Fruit fly (Drosophila melanogaster) whole organism, embryonic: ENCODE data around the gene Tsc1.

Experiments used
- Antp ChIP-seq: fragments of 200-800 bp; sonication (Bioruptor generic); optimal IDR thresholded peaks from 3 replicates; lab custom pipeline; 2016; ENCODE audit warnings: missing biosample characterization, missing genetic modification characterization
- Awh ChIP-seq: fragments of 200-800 bp; sonication (Bioruptor generic); IDR thresholded peaks from 2 replicates; pipeline ENCODE4, ENCODE4 v1.3.6; 2022; ENCODE audit warnings: missing biosample characterization, missing genetic modification characterization
- BEAF-32 ChIP-seq: fragments of 200-800 bp; sonication (Bioruptor generic); optimal IDR thresholded peaks from 3 replicates; lab custom pipeline; 2017; ENCODE audit warnings: missing biosample characterization, missing genetic modification characterization, mild to moderate bottlenecking, moderate library complexity, missing genetic modification reagents
- Bgb ChIP-seq: fragments of 200-800 bp; sonication (Bioruptor generic); IDR thresholded peaks from 2 replicates; pipeline ENCODE4 v1.3.6; 2022; ENCODE audit warnings: missing biosample characterization, missing genetic modification characterization; ENCODE audit not compliant: partially characterized antibody
- CG10959 ChIP-seq: fragments of 200-800 bp; sonication (Bioruptor generic); IDR thresholded peaks from 2 replicates; pipeline ENCODE4 v1.3.6; 2022; ENCODE audit warnings: missing biosample characterization, missing genetic modification characterization
- CG14860 ChIP-seq: fragments of 200-800 bp; sonication (Bioruptor generic); IDR thresholded peaks from 3 replicates; pipeline ENCODE4 v1.3.6; 2022; ENCODE audit warnings: missing biosample characterization, missing genetic modification characterization; ENCODE audit not compliant: partially characterized antibody
- CG17385 ChIP-seq: fragments of 200-800 bp; sonication (Bioruptor generic); optimal IDR thresholded peaks from 3 replicates; lab custom pipeline; 2018; ENCODE audit warnings: missing biosample characterization, mild to moderate bottlenecking, missing genetic modification characterization
- CG17829 ChIP-seq: fragments of 200-800 bp; optimal IDR thresholded peaks from 2 replicates; lab custom pipeline; 2019; ENCODE audit warnings: missing biosample characterization, mild to moderate bottlenecking, missing genetic modification characterization, moderate library complexity
- CG1792 ChIP-seq: fragments of 200-800 bp; sonication (Bioruptor generic); optimal IDR thresholded peaks from 2 replicates; lab custom pipeline; 2016; ENCODE audit warnings: missing biosample characterization, missing genetic modification characterization
- CG18764 ChIP-seq: fragments of 200-800 bp; sonication (Bioruptor generic); optimal IDR thresholded peaks from 3 replicates; lab custom pipeline; 2016; ENCODE audit warnings: missing biosample characterization, missing genetic modification characterization
- CG2202 ChIP-seq: fragments of 200-800 bp; sonication (Bioruptor generic); optimal IDR thresholded peaks from 2 replicates; lab custom pipeline; 2018; ENCODE audit warnings: missing biosample characterization, mild to moderate bottlenecking, missing genetic modification characterization
- CG31365 ChIP-seq: fragments of 200-800 bp; sonication (Bioruptor generic); optimal IDR thresholded peaks from 2 replicates; lab custom pipeline; 2018; ENCODE audit warnings: missing biosample characterization, mild to moderate bottlenecking, missing genetic modification characterization
- CG3407 ChIP-seq: fragments of 200-800 bp; sonication (Bioruptor generic); optimal IDR thresholded peaks from 2 replicates; lab custom pipeline; 2018; ENCODE audit warnings: missing biosample characterization, mild to moderate bottlenecking, missing genetic modification characterization
- CG4617 ChIP-seq: fragments of 200-800 bp; sonication (Bioruptor generic); optimal IDR thresholded peaks from 3 replicates; lab custom pipeline; 2016; ENCODE audit warnings: missing biosample characterization, missing genetic modification characterization, borderline replicate concordance
- CG4707 ChIP-seq: fragments of 200-800 bp; sonication (Bioruptor generic); optimal IDR thresholded peaks from 2 replicates; lab custom pipeline; 2018; ENCODE audit warnings: missing biosample characterization, mild to moderate bottlenecking, missing genetic modification characterization, moderate library complexity
- CG6689 ChIP-seq: fragments of 200-800 bp; sonication (Bioruptor generic); IDR thresholded peaks from 2 replicates; pipeline ENCODE4 v1.3.6; 2022; ENCODE audit warnings: missing biosample characterization, missing genetic modification characterization
- CG6854 ChIP-seq: fragments of 200-800 bp; sonication (Bioruptor generic); optimal IDR thresholded peaks from 3 replicates; lab custom pipeline; 2017; ENCODE audit warnings: missing biosample characterization, mild to moderate bottlenecking, missing genetic modification characterization
- CG7963 ChIP-seq: fragments of 200-800 bp; sonication (Bioruptor generic); IDR thresholded peaks from 3 replicates; pipeline ENCODE4 v1.3.6; 2022; ENCODE audit warnings: missing biosample characterization, missing genetic modification characterization; ENCODE audit not compliant: partially characterized antibody
- CG9609 ChIP-seq: fragments of 200-800 bp; sonication (Bioruptor generic); optimal IDR thresholded peaks from 3 replicates; lab custom pipeline; 2016; ENCODE audit warnings: missing biosample characterization, missing genetic modification characterization
- Camta ChIP-seq: fragments of 200-800 bp; sonication (Bioruptor generic); optimal IDR thresholded peaks from 2 replicates; lab custom pipeline; 2016; ENCODE audit warnings: missing biosample characterization, missing genetic modification characterization
- CkIIα-i1 ChIP-seq: fragments of 200-800 bp; sonication (Bioruptor generic); IDR thresholded peaks from 2 replicates; pipeline ENCODE4 v1.3.6; 2022; ENCODE audit warnings: missing biosample characterization, missing genetic modification characterization
- Dfd ChIP-seq, 2 experiments: fragments of >200 bp; optimal IDR thresholded peaks; 2 replicates each; lab custom pipeline; 2017; ENCODE audit warnings: missing biosample characterization in 2 of 2, missing genetic modification characterization in 2 of 2
- Dp ChIP-seq: fragments of 200-800 bp; sonication (Bioruptor generic); optimal IDR thresholded peaks from 2 replicates; lab custom pipeline; 2018; ENCODE audit warnings: missing biosample characterization, mild to moderate bottlenecking, missing genetic modification characterization, moderate library complexity
- Fer1 ChIP-seq: fragments of 200-800 bp; sonication (Bioruptor generic); optimal IDR thresholded peaks from 2 replicates; lab custom pipeline; 2017; ENCODE audit warnings: missing biosample characterization, mild to moderate bottlenecking, missing genetic modification characterization
- Hmx ChIP-seq: fragments of 200-800 bp; sonication (Bioruptor generic); optimal IDR thresholded peaks from 2 replicates; lab custom pipeline; 2016; ENCODE audit warnings: missing biosample characterization, missing genetic modification characterization
- Hr51 ChIP-seq, 2 experiments: fragments of 200-800 bp; sonication (Bioruptor generic); optimal IDR thresholded peaks; 2 replicates in 1 of 2; 3 replicates in 1 of 2; lab custom pipeline; 2016 to 2018; ENCODE audit warnings: missing biosample characterization in 2 of 2, missing genetic modification characterization in 2 of 2, mild to moderate bottlenecking in 1 of 2, moderate library complexity in 1 of 2
- Hsf ChIP-seq: fragments of 200-800 bp; sonication (Bioruptor generic); optimal IDR thresholded peaks from 3 replicates; lab custom pipeline; 2016; ENCODE audit warnings: missing biosample characterization, missing genetic modification characterization
- Myb ChIP-seq: fragments of 200-800 bp; sonication (Bioruptor generic); optimal IDR thresholded peaks from 2 replicates; lab custom pipeline; 2016; ENCODE audit warnings: missing biosample characterization, missing genetic modification characterization
- NK7.1 ChIP-seq: fragments of 200-800 bp; sonication (Bioruptor generic); optimal IDR thresholded peaks from 3 replicates; lab custom pipeline; 2016; ENCODE audit warnings: missing biosample characterization, missing genetic modification characterization
- Neu2 ChIP-seq: fragments of 200-800 bp; sonication (Bioruptor generic); optimal IDR thresholded peaks from 3 replicates; lab custom pipeline; 2016; ENCODE audit warnings: missing biosample characterization, missing genetic modification characterization, borderline replicate concordance
- Nf-YB ChIP-seq: fragments of 200-800 bp; sonication (Bioruptor generic); optimal IDR thresholded peaks from 3 replicates; lab custom pipeline; 2019; ENCODE audit warnings: missing biosample characterization, mild to moderate bottlenecking, missing genetic modification characterization, moderate library complexity
- Oli ChIP-seq: fragments of 200-800 bp; sonication (Bioruptor generic); optimal IDR thresholded peaks from 2 replicates; lab custom pipeline; 2018; ENCODE audit warnings: missing biosample characterization, mild to moderate bottlenecking, missing genetic modification characterization, moderate library complexity
- Optix ChIP-seq: fragments of 200-800 bp; sonication (Bioruptor generic); IDR thresholded peaks from 3 replicates; pipeline ENCODE4 v1.3.6; 2022; ENCODE audit warnings: missing biosample characterization, missing genetic modification characterization
- Pdp1 ChIP-seq, 2 experiments: fragments of 200-800 bp; sonication (Bioruptor generic); optimal IDR thresholded peaks; 3 replicates each; lab custom pipeline; 2016; ENCODE audit warnings: missing biosample characterization in 2 of 2, missing genetic modification characterization in 2 of 2, mild to moderate bottlenecking in 1 of 2, moderate library complexity in 1 of 2
- Sox102F ChIP-seq: fragments of 200-800 bp; sonication (Bioruptor generic); optimal IDR thresholded peaks from 2 replicates; lab custom pipeline; 2018; ENCODE audit warnings: missing biosample characterization, mild to moderate bottlenecking, missing genetic modification characterization, moderate library complexity
- abd-A ChIP-seq: fragments of 200-800 bp; sonication (Bioruptor generic); optimal IDR thresholded peaks from 3 replicates; lab custom pipeline; 2019; ENCODE audit warnings: missing biosample characterization, mild to moderate bottlenecking, missing genetic modification characterization, moderate library complexity
- amos ChIP-seq: fragments of 200-800 bp; sonication (Bioruptor generic); IDR thresholded peaks from 2 replicates; pipeline ENCODE4 v1.3.6; 2022; ENCODE audit warnings: missing biosample characterization, missing genetic modification characterization; ENCODE audit not compliant: partially characterized antibody
- ara ChIP-seq: fragments of 200-800 bp; sonication (Bioruptor generic); IDR thresholded peaks from 2 replicates; pipeline ENCODE4 v1.3.6; 2022; ENCODE audit warnings: missing biosample characterization, missing genetic modification characterization
- bab2 ChIP-seq: fragments of 200-800 bp; sonication (Bioruptor generic); optimal IDR thresholded peaks from 2 replicates; lab custom pipeline; 2016; ENCODE audit warnings: missing biosample characterization, missing genetic modification characterization
- bcd ChIP-seq: fragments of 200-800 bp; sonication (Bioruptor generic); optimal IDR thresholded peaks from 2 replicates; lab custom pipeline; 2017; ENCODE audit warnings: missing biosample characterization, mild to moderate bottlenecking, missing genetic modification characterization
- br ChIP-seq: fragments of >200 bp; optimal IDR thresholded peaks from 2 replicates; lab custom pipeline; 2017
- cas ChIP-seq: fragments of 200-800 bp; sonication (Bioruptor generic); IDR thresholded peaks from 2 replicates; pipeline ENCODE4 v1.3.6; 2022; ENCODE audit warnings: missing biosample characterization, missing genetic modification characterization
- chinmo ChIP-seq: fragments of 200-800 bp; sonication (Bioruptor generic); IDR thresholded peaks from 4 replicates; pipeline ENCODE4 v1.3.6; 2022; ENCODE audit warnings: missing biosample characterization, missing genetic modification characterization; ENCODE audit not compliant: partially characterized antibody
- croc ChIP-seq: fragments of 200-800 bp; sonication (Bioruptor generic); conservative IDR thresholded peaks from 3 replicates; pipeline ENCODE4 v1.3.6; 2022; ENCODE audit warnings: missing biosample characterization, missing genetic modification characterization
- dm ChIP-seq: fragments of 200-800 bp; sonication (Bioruptor generic); optimal IDR thresholded peaks from 3 replicates; lab custom pipeline; 2016; ENCODE audit warnings: missing biosample characterization, missing genetic modification characterization
- dmrt99B ChIP-seq: fragments of 200-800 bp; sonication (Bioruptor generic); optimal IDR thresholded peaks from 2 replicates; lab custom pipeline; 2018; ENCODE audit warnings: missing biosample characterization, mild to moderate bottlenecking, missing genetic modification characterization, moderate library complexity
- kah ChIP-seq: fragments of 200-800 bp; sonication (Bioruptor generic); optimal IDR thresholded peaks from 2 replicates; lab custom pipeline; 2018; ENCODE audit warnings: missing biosample characterization, mild to moderate bottlenecking, missing genetic modification characterization
- nmo ChIP-seq: fragments of 200-800 bp; sonication (Bioruptor generic); optimal IDR thresholded peaks from 2 replicates; lab custom pipeline; 2018; ENCODE audit warnings: missing biosample characterization, mild to moderate bottlenecking, missing genetic modification characterization, moderate library complexity
- p53 ChIP-seq: fragments of 200-800 bp; sonication (Bioruptor generic); optimal IDR thresholded peaks from 2 replicates; lab custom pipeline; 2016; ENCODE audit warnings: missing biosample characterization, missing genetic modification characterization
- pros ChIP-seq: fragments of 200-800 bp; sonication (Bioruptor generic); optimal IDR thresholded peaks from 3 replicates; lab custom pipeline; 2019; ENCODE audit warnings: missing biosample characterization, mild to moderate bottlenecking, missing genetic modification characterization, moderate library complexity
- sens ChIP-seq: fragments of 200-800 bp; sonication (Bioruptor generic); peaks from one replicate; lab custom pipeline; 2016; ENCODE audit warnings: missing biosample characterization, missing genetic modification characterization

Tsc1 gene

DNA sequence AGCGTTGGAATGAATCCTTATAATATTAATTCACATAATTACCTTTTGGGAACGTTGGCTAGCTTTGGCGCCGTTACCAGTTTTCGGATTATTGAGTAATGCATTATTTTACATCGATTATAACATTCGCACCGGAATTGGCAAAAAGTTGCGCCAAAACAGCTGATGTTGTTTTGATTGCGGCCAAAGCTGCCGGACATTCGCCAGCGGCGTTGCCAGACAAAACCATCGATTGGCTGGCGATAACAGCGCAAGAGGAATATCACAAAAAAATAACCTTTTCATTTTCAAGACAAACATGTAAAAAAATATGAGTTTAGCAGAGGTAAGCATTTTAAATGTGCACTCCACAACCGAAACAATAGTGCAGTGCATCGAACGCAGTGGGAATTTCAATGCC, at the start of gene Tsc1, which contains the start of gene GatB:
Gene Tsc1 (plus strand): TSS at position 228 of the 400 bp plus-strand sequence.
Gene GatB (minus strand): TSS at position 176 of the 400 bp plus-strand sequence.
- no peak for TF ChIP-seq CG14860 (GFP tag; lab: Robert Waterston, UW)
- no peak for TF ChIP-seq Hr51 (GFP tag; optimal IDR thresholded peaks at IDR 0.05; lab: Kevin White, UChicago)
- TF ChIP-seq CG6854 (GFP tag; lab: Kevin White, UChicago): no peak
- no peak for TF ChIP-seq p53
- TF ChIP-seq Pdp1 (GFP tag; optimal IDR thresholded peaks at IDR 0.05; lab: Kevin White, UChicago): peak in 1 of 2 experiments; percentile 82
- TF ChIP-seq CG17829 (tag; lab: Kevin White, UChicago): no peak
- no peak for TF ChIP-seq Hmx (GFP tag; lab: Kevin White, UChicago)
- peak; percentile 59 for TF ChIP-seq BEAF-32 (GFP tag; lab: Kevin White, UChicago)
- TF ChIP-seq Neu2 (GFP tag; lab: Kevin White, UChicago): peak; percentile 73
- TF ChIP-seq abd-A: no peak
- no peak for TF ChIP-seq CkIIα-i1 (GFP tag; lab: Robert Waterston, UW)
- TF ChIP-seq Oli: no peak
- peak; percentile 62 for TF ChIP-seq Bgb (GFP tag; lab: Robert Waterston, UW)
- TF ChIP-seq Myb (GFP tag; lab: Kevin White, UChicago): peak; percentile 19
- TF ChIP-seq CG7963: peak; percentile 37; the same call in 1 of the 3 replicates
- TF ChIP-seq CG9609 (GFP tag; lab: Kevin White, UChicago): no peak
- no peak for TF ChIP-seq Hsf (GFP tag; lab: Kevin White, UChicago)
- no peak for TF ChIP-seq CG3407
- no peak for TF ChIP-seq ara (GFP tag; lab: Robert Waterston, UW)
- TF ChIP-seq dmrt99B (tag; lab: Kevin White, UChicago): no peak
- no peak for TF ChIP-seq bab2
- TF ChIP-seq CG17385: peak; percentile 46
- 0 out of 4 replicates have a peak, but pooled peaks have one; percentile 18 for TF ChIP-seq chinmo (GFP tag; lab: Robert Waterston, UW)
- no peak for TF ChIP-seq br (lab: Kevin White, UChicago)
- TF ChIP-seq nmo (GFP tag; lab: Kevin White, UChicago): peak; percentile 34
- no peak for TF ChIP-seq NK7.1
- peak; percentile 75 for TF ChIP-seq CG4617 (GFP tag; lab: Kevin White, UChicago)
- TF ChIP-seq croc (GFP tag; lab: Robert Waterston, UW): no peak
- peak; percentile 51 for TF ChIP-seq amos (GFP tag; lab: Robert Waterston, UW)
- TF ChIP-seq Camta (GFP tag; lab: Kevin White, UChicago): no peak
- peak; percentile 65 for TF ChIP-seq Dp (GFP tag; lab: Kevin White, UChicago)
- TF ChIP-seq Nf-YB (GFP tag; lab: Kevin White, UChicago): peak; percentile 36
- no peak for TF ChIP-seq Antp (GFP tag; lab: Kevin White, UChicago)
- no peak for TF ChIP-seq dm (GFP tag; lab: Kevin White, UChicago)
- TF ChIP-seq Dfd (GFP tag; optimal IDR thresholded peaks at IDR 0.05; lab: Kevin White, UChicago): no peak
- TF ChIP-seq Fer1: no peak
- no peak for TF ChIP-seq CG4707 (GFP tag; lab: Kevin White, UChicago)
- no peak for TF ChIP-seq CG18764 (GFP tag; lab: Kevin White, UChicago)
- TF ChIP-seq CG2202: no peak
- TF ChIP-seq cas (GFP tag; lab: Robert Waterston, UW): no peak
- TF ChIP-seq bcd: no peak
- no peak for TF ChIP-seq Awh (GFP tag; lab: Robert Waterston, UW)
- TF ChIP-seq CG6689 (GFP tag; lab: Robert Waterston, UW): no peak
- TF ChIP-seq Optix (GFP tag; lab: Robert Waterston, UW): no peak
- no peak for TF ChIP-seq Sox102F (GFP tag; lab: Kevin White, UChicago)
- peak; percentile 6 for TF ChIP-seq sens
- TF ChIP-seq kah: no peak
- TF ChIP-seq CG1792 (GFP tag; lab: Kevin White, UChicago): no peak
- no peak for TF ChIP-seq CG31365 (tag; lab: Kevin White, UChicago)
- TF ChIP-seq CG10959: no peak
- TF ChIP-seq pros: no peak
